Worm (Caenorhabditis elegans) whole organism, L1 larva: ENCODE data around the gene T27E7.9.

ENCODE experiments used
- F16B12.6 ChIP-seq: fragments of 150-350 bp; optimal IDR thresholded peaks from 2 replicates; lab custom pipeline; 2014; ENCODE audit warnings: missing biosample characterization, missing genetic modification characterization
- Y116A8C.19 ChIP-seq: sonication (generic microtip); optimal IDR thresholded peaks from 2 replicates; lab custom pipeline; 2016; ENCODE audit warnings: missing compliant biosample characterization, missing genetic modification characterization, borderline replicate concordance
- aha-1 ChIP-seq: fragments of 150-350 bp; optimal IDR thresholded peaks from 2 replicates; lab custom pipeline; 2014; ENCODE audit warnings: missing biosample characterization, missing genetic modification characterization
- alr-1 ChIP-seq: fragments of 200-800 bp; sonication (Bioruptor generic); optimal IDR thresholded peaks from 2 replicates; lab custom pipeline; 2018; ENCODE audit warnings: borderline replicate concordance, mild to moderate bottlenecking, missing genetic modification characterization, missing compliant biosample characterization
- blmp-1 ChIP-seq: fragments of 150-350 bp; optimal IDR thresholded peaks from 2 replicates; lab custom pipeline; 2014; ENCODE audit warnings: missing biosample characterization, missing genetic modification characterization
- ceh-8 ChIP-seq: fragments of 200-800 bp; sonication (Bioruptor generic); optimal IDR thresholded peaks from 2 replicates; lab custom pipeline; 2018; ENCODE audit warnings: mild to moderate bottlenecking, missing genetic modification characterization, moderate library complexity, missing compliant biosample characterization
- efl-1 ChIP-seq, 4 experiments: fragments of 150-350 bp; optimal IDR thresholded peaks in 3 of 4; peaks in 1 of 4; 1 replicate in 1 of 4; 2 replicates in 3 of 4; lab custom pipeline; 2014; ENCODE audit warnings: missing biosample characterization in 2 of 4, missing genetic modification characterization in 2 of 4, missing genetic modification reagents in 2 of 4
- egl-13 ChIP-seq: sonication (generic microtip); optimal IDR thresholded peaks from 2 replicates; lab custom pipeline; 2016; ENCODE audit warnings: missing genotype, missing genetic modification reagents, missing genetic modification characterization, missing compliant biosample characterization
- elt-2 ChIP-seq: sonication (generic microtip); optimal IDR thresholded peaks from 2 replicates; lab custom pipeline; 2016; ENCODE audit warnings: missing genetic modification characterization, mild to moderate bottlenecking, inconsistent platforms, missing compliant biosample characterization, missing genetic modification reagents
- ets-5 ChIP-seq: fragments of 200-800 bp; sonication (Bioruptor generic); IDR thresholded peaks from 2 replicates; pipeline ENCODE4 v1.3.6; 2022; ENCODE audit warnings: missing genetic modification characterization, missing compliant biosample characterization
- fkh-4 ChIP-seq: sonication (generic microtip); optimal IDR thresholded peaks from 2 replicates; lab custom pipeline; 2016; ENCODE audit warnings: missing compliant biosample characterization, missing genetic modification characterization, borderline replicate concordance
- hlh-4 ChIP-seq: sonication (generic microtip); optimal IDR thresholded peaks from 2 replicates; lab custom pipeline; 2016; ENCODE audit warnings: mild to moderate bottlenecking, missing genetic modification characterization, missing compliant biosample characterization
- jun-1 ChIP-seq: fragments of 150-350 bp; optimal IDR thresholded peaks from 2 replicates; lab custom pipeline; 2014; ENCODE audit warnings: missing biosample characterization, missing genetic modification reagents, missing genetic modification characterization
- lin-13 ChIP-seq: fragments of 150-350 bp; optimal IDR thresholded peaks from 2 replicates; lab custom pipeline; 2014; ENCODE audit warnings: missing biosample characterization, missing genetic modification reagents, missing genetic modification characterization
- lin-15B ChIP-seq: fragments of 150-350 bp; sonication (generic microtip); optimal IDR thresholded peaks from 3 replicates; lab custom pipeline; 2014; ENCODE audit warnings: missing biosample characterization, missing genetic modification characterization
- lin-35 ChIP-seq, 2 experiments: fragments of 150-350 bp; optimal IDR thresholded peaks; 2 replicates each; lab custom pipeline; 2014; ENCODE audit warnings: missing biosample characterization in 2 of 2, missing genetic modification characterization in 2 of 2, missing genetic modification reagents in 2 of 2
- lir-3 ChIP-seq: sonication (generic microtip); optimal IDR thresholded peaks from 2 replicates; lab custom pipeline; 2016; ENCODE audit warnings: mild to moderate bottlenecking, missing genetic modification characterization, moderate library complexity, missing compliant biosample characterization; ENCODE audit not compliant: poor library complexity
- lsy-2 ChIP-seq, 2 experiments: fragments of 150-350 bp; optimal IDR thresholded peaks; 2 replicates each; lab custom pipeline; 2014; ENCODE audit warnings: missing biosample characterization in 2 of 2, missing genetic modification characterization in 2 of 2
- mab-9 ChIP-seq: fragments of 200-800 bp; sonication (Bioruptor generic); IDR thresholded peaks from 2 replicates; pipeline ENCODE4 v1.3.6; 2022; ENCODE audit warnings: missing genetic modification reagents, missing genetic modification characterization, missing compliant biosample characterization
- mef-2 ChIP-seq: fragments of 150-350 bp; optimal IDR thresholded peaks from 2 replicates; lab custom pipeline; 2014; ENCODE audit warnings: missing biosample characterization, missing genetic modification characterization
- mep-1 ChIP-seq: fragments of 150-350 bp; optimal IDR thresholded peaks from 2 replicates; lab custom pipeline; 2014; ENCODE audit warnings: missing biosample characterization, missing genetic modification characterization
- nhr-11 ChIP-seq: fragments of 150-350 bp; optimal IDR thresholded peaks from 2 replicates; lab custom pipeline; 2014; ENCODE audit warnings: missing biosample characterization, missing genetic modification characterization
- nhr-19 ChIP-seq: fragments of 200-800 bp; sonication (Bioruptor generic); conservative IDR thresholded peaks from 2 replicates; pipeline ENCODE4 v1.3.6; 2022; ENCODE audit warnings: missing genetic modification characterization, missing compliant biosample characterization
- nhr-20 ChIP-seq: sonication (generic microtip); optimal IDR thresholded peaks from 2 replicates; lab custom pipeline; 2016; ENCODE audit warnings: mild to moderate bottlenecking, missing genetic modification characterization, missing compliant biosample characterization
- nhr-237 ChIP-seq: fragments of 150-350 bp; optimal IDR thresholded peaks from 2 replicates; lab custom pipeline; 2014; ENCODE audit warnings: missing biosample characterization, missing genetic modification characterization
- nhr-28 ChIP-seq: fragments of 150-350 bp; optimal IDR thresholded peaks from 2 replicates; lab custom pipeline; 2014; ENCODE audit warnings: missing biosample characterization, missing genetic modification characterization
- nhr-84 ChIP-seq: sonication (generic microtip); optimal IDR thresholded peaks from 2 replicates; lab custom pipeline; 2017; ENCODE audit warnings: missing biosample characterization, missing genetic modification characterization
- nhr-90 ChIP-seq: sonication (generic microtip); optimal IDR thresholded peaks from 2 replicates; lab custom pipeline; 2016; ENCODE audit warnings: mild to moderate bottlenecking, missing genetic modification characterization, missing compliant biosample characterization; ENCODE audit not compliant: poor library complexity
- pqm-1 ChIP-seq: sonication (generic microtip); optimal IDR thresholded peaks from 3 replicates; lab custom pipeline; 2017; ENCODE audit warnings: missing biosample characterization, missing genetic modification characterization
- rnt-1 ChIP-seq: sonication (generic microtip); optimal IDR thresholded peaks from 2 replicates; lab custom pipeline; 2016; ENCODE audit warnings: mild to moderate bottlenecking, missing genetic modification characterization, moderate library complexity, missing compliant biosample characterization
- snpc-4 ChIP-seq: fragments of 150-350 bp; optimal IDR thresholded peaks from 2 replicates; lab custom pipeline; 2014; ENCODE audit warnings: missing biosample characterization, missing genetic modification characterization
- sox-4 ChIP-seq: sonication (generic microtip); optimal IDR thresholded peaks from 2 replicates; lab custom pipeline; 2016; ENCODE audit warnings: missing genetic modification characterization, missing compliant biosample characterization
- sup-37 ChIP-seq: fragments of 200-800 bp; sonication (Bioruptor generic); optimal IDR thresholded peaks from 2 replicates; lab custom pipeline; 2018; ENCODE audit warnings: mild to moderate bottlenecking, missing genetic modification characterization, missing compliant biosample characterization
- swsn-7 ChIP-seq: sonication (generic microtip); optimal IDR thresholded peaks from 2 replicates; lab custom pipeline; 2016; ENCODE audit warnings: missing genetic modification characterization, missing compliant biosample characterization
- unc-130 ChIP-seq: fragments of 150-350 bp; optimal IDR thresholded peaks from 2 replicates; lab custom pipeline; 2017; ENCODE audit warnings: missing biosample characterization, missing genetic modification characterization, inconsistent platforms
- unc-30 ChIP-seq: sonication (generic microtip); optimal IDR thresholded peaks from 2 replicates; lab custom pipeline; 2017; ENCODE audit warnings: missing biosample characterization, missing genetic modification characterization
- vab-15 ChIP-seq: sonication (generic microtip); optimal IDR thresholded peaks from 2 replicates; lab custom pipeline; 2017; ENCODE audit warnings: missing genotype, mild to moderate bottlenecking, missing genetic modification characterization, missing compliant biosample characterization

T27E7.9 gene

ce11 chrIV:14580939-14581338 is 31.7 kb upstream of the T27E7.9 start, which contains the start of gene irld-18:
irld-18 (minus strand) TSS chrIV:14581039.
- no peak for TF ChIP-seq Y116A8C.19 (tag; lab: Kevin White, UChicago)
- TF ChIP-seq F16B12.6 = no peak
- TF ChIP-seq ceh-8 (GFP tag; lab: Kevin White, UChicago) = no peak
- TF ChIP-seq lsy-2 (tag; optimal IDR thresholded peaks at IDR 0.05; lab: Kevin White, UChicago) = no peak
- TF ChIP-seq jun-1 (tag; lab: Kevin White, UChicago) = no peak
- no peak for TF ChIP-seq vab-15 (tag; lab: Kevin White, UChicago)
- no peak for TF ChIP-seq nhr-11 (tag; lab: Kevin White, UChicago)
- TF ChIP-seq nhr-237 = no peak
- TF ChIP-seq aha-1 = no peak
- no peak for TF ChIP-seq sox-4 (tag; lab: Kevin White, UChicago)
- TF ChIP-seq mep-1 = no peak
- no peak for TF ChIP-seq swsn-7
- no peak for TF ChIP-seq efl-1 (optimal IDR thresholded peaks at IDR 0.05; lab: Kevin White, UChicago)
- no peak for TF ChIP-seq efl-1 (GFP tag; optimal IDR thresholded peaks at IDR 0.05 in 1 of 2; lab: Kevin White, UChicago)
- TF ChIP-seq lin-35 (GFP tag; optimal IDR thresholded peaks at IDR 0.05; lab: Kevin White, UChicago) = no peak
- no peak for TF ChIP-seq unc-130 (tag; lab: Kevin White, UChicago)
- TF ChIP-seq rnt-1 (tag; lab: Kevin White, UChicago) = no peak
- TF ChIP-seq egl-13 (tag; lab: Kevin White, UChicago) = no peak
- no peak for TF ChIP-seq lin-15B (tag; lab: Kevin White, UChicago)
- TF ChIP-seq sup-37 = no peak
- no peak for TF ChIP-seq mef-2

DNA sequence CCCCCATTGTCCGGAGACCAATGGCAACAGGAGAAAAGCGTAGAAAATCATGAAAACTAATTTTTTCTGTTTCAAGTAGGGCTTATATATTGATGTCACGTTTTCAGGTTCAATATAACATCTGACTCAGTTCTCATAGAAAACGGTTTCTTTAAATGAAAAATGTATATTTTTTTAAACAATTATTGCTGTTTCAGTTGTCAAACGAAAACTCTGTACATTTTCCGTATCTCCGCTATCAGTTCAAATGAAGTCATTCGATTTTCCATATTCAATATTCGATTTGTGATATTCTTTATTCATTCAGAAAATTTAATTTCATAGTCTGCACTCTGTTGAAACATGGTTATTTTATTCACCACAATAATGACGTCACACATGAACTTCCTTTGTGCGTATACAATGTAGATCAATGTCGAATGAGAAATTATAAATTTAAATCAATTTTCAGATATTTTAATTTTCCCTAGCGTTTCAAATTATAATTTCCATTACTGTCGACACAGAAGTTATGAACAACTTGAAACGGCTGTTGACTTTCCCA is 29.5 kb upstream of the T27E7.9 start, which contains the start of gene Y57G11B.8:
TSS of gene Y57G11B.8 (minus strand) at position 51 of the 544 bp plus-strand sequence.
- no peak for TF ChIP-seq unc-30 (tag; lab: Kevin White, UChicago)
- TF ChIP-seq pqm-1 = no peak
- no peak for TF ChIP-seq sox-4 (tag; lab: Kevin White, UChicago)
- TF ChIP-seq alr-1 (tag; lab: Kevin White, UChicago) = no peak
- no peak for TF ChIP-seq rnt-1 (tag; lab: Kevin White, UChicago)
- TF ChIP-seq nhr-84 (tag; lab: Kevin White, UChicago) = no peak
- TF ChIP-seq fkh-4 (tag; lab: Kevin White, UChicago) = no peak
- no peak for TF ChIP-seq lin-13 (GFP tag; lab: Kevin White, UChicago)

DNA sequence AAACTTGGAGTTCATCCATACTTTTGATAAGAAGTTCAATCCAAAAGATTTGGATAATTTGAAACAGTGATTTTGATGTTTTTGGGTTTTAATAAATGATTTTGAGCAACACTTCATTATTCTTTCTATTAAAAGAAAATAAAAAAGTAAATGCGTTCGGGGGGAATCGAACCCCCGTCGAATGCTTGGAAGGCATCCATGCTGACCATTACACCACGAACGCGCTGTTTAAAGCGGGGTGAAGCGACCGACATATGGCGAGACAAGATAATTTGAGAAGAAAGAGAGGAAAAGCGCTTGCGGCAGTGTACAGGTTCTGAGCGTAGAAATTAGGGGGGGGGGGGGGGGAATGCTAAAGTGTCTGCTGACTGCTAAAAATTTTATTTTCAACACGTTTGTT is 27.3 kb upstream of the T27E7.9 start:
- TF ChIP-seq lir-3 (tag; lab: Kevin White, UChicago) (no peak), hlh-4 (tag; lab: Kevin White, UChicago) (no peak), nhr-90 (tag; lab: Kevin White, UChicago) (peak; percentile 42), elt-2 (tag; lab: Kevin White, UChicago) (peak; percentile 2), ets-5 (no peak), nhr-20 (tag; lab: Kevin White, UChicago) (peak; percentile 32), efl-1 (optimal IDR thresholded peaks at IDR 0.05; lab: Kevin White, UChicago) (no peak), efl-1 (GFP tag; optimal IDR thresholded peaks at IDR 0.05 in 1 of 2; lab: Kevin White, UChicago) (peak in 1 of 2 experiments; percentile 82), mab-9 (GFP tag; lab: Robert Waterston, UW) (no peak), nhr-28 (no peak), nhr-19 (GFP tag; lab: Robert Waterston, UW) (0 out of 2 replicates have a peak, but pooled peaks have one; percentile 26), blmp-1 (peak; percentile 5), snpc-4 (no peak)
- TF ChIP-seq, all 84 proteins: peak for 6
